Worm (Caenorhabditis elegans) whole organism, L4 larva: ENCODE data around the gene srg-33.
A peak's percentile ranks its signal among the peaks of the same experiment; 100 is the strongest.

Experiments used
- aly-2 ChIP-seq: sonication (generic microtip); optimal IDR thresholded peaks from 2 replicates; lab custom pipeline; 2018; ENCODE audit warnings: missing biosample characterization, missing genetic modification characterization
- ceh-82 ChIP-seq: sonication (generic microtip); optimal IDR thresholded peaks from 2 replicates; lab custom pipeline; 2017; ENCODE audit warnings: missing biosample characterization, missing genetic modification characterization
- lin-1 ChIP-seq: fragments of 200-800 bp; sonication (Bioruptor generic); IDR thresholded peaks from 2 replicates; pipeline ENCODE4 v1.3.6; 2022; ENCODE audit warnings: missing genetic modification reagents, missing genetic modification characterization, missing compliant biosample characterization
- nhr-111 ChIP-seq: fragments of 200-800 bp; sonication (Bioruptor generic); optimal IDR thresholded peaks from 2 replicates; lab custom pipeline; 2018; ENCODE audit warnings: mild to moderate bottlenecking, missing genetic modification characterization, missing compliant biosample characterization
- nhr-237 ChIP-seq: sonication (generic microtip); optimal IDR thresholded peaks from 2 replicates; lab custom pipeline; 2017; ENCODE audit warnings: missing biosample characterization, missing genetic modification characterization
- pha-4 ChIP-seq, 2 experiments: fragments of 150-350 bp in 1 of 2; fragments of 200-800 bp in 1 of 2; sonication (Bioruptor generic) in 1 of 2; IDR thresholded peaks in 1 of 2; optimal IDR thresholded peaks in 1 of 2; 2 replicates each; pipeline versions ENCODE4 v1.3.6 to Lab custom; 2014 to 2022; ENCODE audit warnings: missing genetic modification characterization in 2 of 2, missing genetic modification reagents in 2 of 2, missing biosample characterization in 1 of 2, missing compliant biosample characterization in 1 of 2
- unc-130 ChIP-seq: sonication (generic microtip); optimal IDR thresholded peaks from 2 replicates; lab custom pipeline; 2016; ENCODE audit warnings: missing genetic modification reagents, missing genetic modification characterization, missing compliant biosample characterization
- unc-62 ChIP-seq, 3 experiments: fragments of 150-350 bp in 1 of 3; sonication (generic microtip); optimal IDR thresholded peaks in 2 of 3; peaks in 1 of 3; 1 replicate in 1 of 3; 2 replicates in 2 of 3; lab custom pipeline; 2014 to 2017; ENCODE audit warnings: missing biosample characterization in 3 of 3, missing genetic modification characterization in 3 of 3, missing genetic modification reagents in 3 of 3, missing genotype in 1 of 3

DNA sequence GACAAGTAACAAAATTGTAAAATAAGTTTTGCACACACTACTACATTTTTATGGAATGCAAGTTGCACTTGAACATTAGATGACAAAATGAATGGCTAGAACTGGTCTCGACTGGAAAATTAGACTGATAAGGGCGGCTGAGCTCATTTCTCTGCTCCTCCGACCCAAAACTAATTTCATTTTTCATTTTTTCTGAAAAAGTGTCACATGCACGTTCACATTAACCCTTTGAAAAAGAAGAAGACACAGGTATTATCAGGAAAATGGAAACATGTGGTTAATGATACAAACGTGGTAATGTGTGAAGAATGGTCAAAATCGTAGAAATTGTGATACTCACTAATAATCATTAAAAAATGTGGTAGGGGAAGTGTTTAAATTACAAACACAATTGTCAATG lies 15.1 kb downstream of the srg-33 start:
- TF ChIP-seq pha-4 (GFP tag; IDR thresholded peaks at IDR 0.05; lab: Robert Waterston, UW): no peak
- TF ChIP-seq pha-4 (tag; optimal IDR thresholded peaks at IDR 0.05; lab: Kevin White, UChicago): no peak
- TF ChIP-seq nhr-111 (GFP tag; lab: Kevin White, UChicago): no peak
- no peak for TF ChIP-seq ceh-82 (tag; lab: Kevin White, UChicago)
- TF ChIP-seq unc-62 (GFP tag; optimal IDR thresholded peaks at IDR 0.05 in 1 of 2; lab: Kevin White, UChicago): peak in 1 of 2 experiments; percentile 90
- TF ChIP-seq unc-62 (tag; optimal IDR thresholded peaks at IDR 0.05; lab: Kevin White, UChicago): no peak
- TF ChIP-seq nhr-237 (tag; lab: Kevin White, UChicago): no peak
- TF ChIP-seq unc-130: no peak
- TF ChIP-seq lin-1 (GFP tag; lab: Robert Waterston, UW): no peak
- TF ChIP-seq aly-2: no peak
